Worm (Caenorhabditis elegans) whole organism, mixed stage, embryonic: Measurements from ENCODE around the gene C15H9.2.
A peak's percentile ranks its signal among the peaks of the same experiment; 100 is the strongest.

Experiments used
- bed-3 ChIP-seq: fragments of 200-800 bp; sonication (Bioruptor generic); optimal IDR thresholded peaks from 3 replicates; lab custom pipeline; 2018; ENCODE audit warnings: mild to moderate bottlenecking, missing genetic modification characterization, moderate library complexity, missing compliant biosample characterization
- blmp-1 ChIP-seq: fragments of 150-350 bp; optimal IDR thresholded peaks from 2 replicates; lab custom pipeline; 2014; ENCODE audit warnings: missing biosample characterization, missing genetic modification characterization
- ces-1 ChIP-seq: fragments of 150-350 bp; optimal IDR thresholded peaks from 2 replicates; lab custom pipeline; 2014; ENCODE audit warnings: missing biosample characterization, missing genetic modification reagents, missing genetic modification characterization
- cnd-1 ChIP-seq: fragments of 200-800 bp; sonication (Bioruptor generic); optimal IDR thresholded peaks from 2 replicates; lab custom pipeline; 2018; ENCODE audit warnings: mild to moderate bottlenecking, missing genetic modification characterization, missing compliant biosample characterization
- elt-1 ChIP-seq: sonication (generic microtip); optimal IDR thresholded peaks from 2 replicates; lab custom pipeline; 2017; ENCODE audit warnings: missing genetic modification characterization, mild to moderate bottlenecking, missing compliant biosample characterization, antibody characterized with exemption, moderate library complexity, borderline replicate concordance; ENCODE audit not compliant: insufficient read depth
- elt-3 ChIP-seq: fragments of 150-350 bp; optimal IDR thresholded peaks from 2 replicates; lab custom pipeline; 2014; ENCODE audit warnings: missing biosample characterization, missing genetic modification characterization
- flh-1 ChIP-seq: fragments of 200-800 bp; sonication (Bioruptor generic); optimal IDR thresholded peaks from 2 replicates; lab custom pipeline; 2018; ENCODE audit warnings: mild to moderate bottlenecking, missing genetic modification characterization, moderate library complexity, missing compliant biosample characterization
- ham-2 ChIP-seq: fragments of 200-800 bp; sonication (Bioruptor generic); optimal IDR thresholded peaks from 2 replicates; lab custom pipeline; 2018; ENCODE audit warnings: mild to moderate bottlenecking, missing genetic modification characterization, missing compliant biosample characterization
- hlh-1 ChIP-seq: fragments of 150-350 bp; optimal IDR thresholded peaks from 2 replicates; lab custom pipeline; 2014; ENCODE audit warnings: missing biosample characterization, missing genetic modification reagents, missing genetic modification characterization
- mab-5 ChIP-seq: fragments of 150-350 bp; optimal IDR thresholded peaks from 2 replicates; lab custom pipeline; 2014; ENCODE audit warnings: missing biosample characterization, missing genetic modification characterization
- mep-1 ChIP-seq: fragments of 150-350 bp; optimal IDR thresholded peaks from 2 replicates; lab custom pipeline; 2017; ENCODE audit warnings: missing biosample characterization, missing genetic modification reagents, missing genetic modification characterization, inconsistent platforms
- mls-2 ChIP-seq: sonication (generic microtip); optimal IDR thresholded peaks from 2 replicates; lab custom pipeline; 2016; ENCODE audit warnings: mild to moderate bottlenecking, missing genetic modification characterization, moderate library complexity, missing compliant biosample characterization
- nhr-2 ChIP-seq: fragments of 150-350 bp; optimal IDR thresholded peaks from 2 replicates; lab custom pipeline; 2014; ENCODE audit warnings: missing biosample characterization, missing genetic modification characterization
- nhr-237 ChIP-seq: fragments of 150-350 bp; optimal IDR thresholded peaks from 2 replicates; lab custom pipeline; 2014; ENCODE audit warnings: missing biosample characterization, missing genetic modification characterization
- nhr-28 ChIP-seq: fragments of 150-350 bp; optimal IDR thresholded peaks from 2 replicates; lab custom pipeline; 2014; ENCODE audit warnings: missing biosample characterization, missing genetic modification characterization
- nhr-76 ChIP-seq: sonication (generic microtip); optimal IDR thresholded peaks from 2 replicates; lab custom pipeline; 2017; ENCODE audit warnings: missing biosample characterization, missing genetic modification characterization
- snpc-4 ChIP-seq: fragments of 150-350 bp; optimal IDR thresholded peaks from 2 replicates; lab custom pipeline; 2014; ENCODE audit warnings: missing biosample characterization, missing genetic modification characterization
- sptf-1 ChIP-seq: sonication (generic microtip); optimal IDR thresholded peaks from 2 replicates; lab custom pipeline; 2017; ENCODE audit warnings: mild to moderate bottlenecking, missing genetic modification characterization, moderate library complexity, missing compliant biosample characterization
- tbx-8 ChIP-seq: fragments of 200-800 bp; sonication (Bioruptor generic); optimal IDR thresholded peaks from 2 replicates; lab custom pipeline; 2018; ENCODE audit warnings: mild to moderate bottlenecking, missing genetic modification characterization, moderate library complexity, missing compliant biosample characterization
- unc-120 ChIP-seq: sonication (generic microtip); optimal IDR thresholded peaks from 2 replicates; lab custom pipeline; 2017; ENCODE audit warnings: missing genetic modification characterization, missing compliant biosample characterization; ENCODE audit not compliant: poor library complexity, severe bottlenecking
- unc-62 ChIP-seq: fragments of 150-350 bp; optimal IDR thresholded peaks from 2 replicates; lab custom pipeline; 2014; ENCODE audit warnings: missing biosample characterization, missing genetic modification reagents, missing genetic modification characterization
- zip-8 ChIP-seq: fragments of 150-350 bp; optimal IDR thresholded peaks from 2 replicates; lab custom pipeline; 2014; ENCODE audit warnings: missing biosample characterization, missing genetic modification characterization
- ztf-11 ChIP-seq: fragments of 150-350 bp; optimal IDR thresholded peaks from 2 replicates; lab custom pipeline; 2014; ENCODE audit warnings: missing biosample characterization, missing genetic modification characterization

Gene C15H9.2

ce11 chrX:6103297-6103696, 15.0 kb upstream of the C15H9.2 start, which contains the start of gene C15H9.11:
C15H9.11 (minus strand) TSS chrX:6103397.
- no peak for TF ChIP-seq unc-120 (tag; lab: Kevin White, UChicago)
- no peak for TF ChIP-seq ztf-11 (tag; lab: Kevin White, UChicago)
- TF ChIP-seq blmp-1 (tag; lab: Kevin White, UChicago), result no peak
- TF ChIP-seq nhr-76 (tag; lab: Kevin White, UChicago), result no peak
- no peak for TF ChIP-seq cnd-1
- TF ChIP-seq sptf-1 (tag; lab: Kevin White, UChicago), result no peak

- no peak for TF ChIP-seq snpc-4 (tag; lab: Kevin White, UChicago)
- no peak for TF ChIP-seq mab-5 (tag; lab: Kevin White, UChicago)
- TF ChIP-seq mls-2 (tag; lab: Kevin White, UChicago), result no peak
- TF ChIP-seq ham-2, result no peak
- no peak for TF ChIP-seq nhr-2 (tag; lab: Kevin White, UChicago)
- TF ChIP-seq hlh-1, result no peak
- TF ChIP-seq nhr-28, result no peak
- no peak for TF ChIP-seq mep-1 (tag; lab: Kevin White, UChicago)
- TF ChIP-seq elt-3, result no peak
- no peak for TF ChIP-seq unc-120 (tag; lab: Kevin White, UChicago)
Observed at ce11 chrX:6107962-6108361, 10.4 kb upstream of the C15H9.2 start.

- TF ChIP-seq elt-1, result peak; percentile 95
- no peak for TF ChIP-seq nhr-237 (tag; lab: Kevin White, UChicago)
- TF ChIP-seq mls-2 (tag; lab: Kevin White, UChicago), result no peak
Observed at ce11 chrX:6109288-6109770, 9.0 kb upstream of the C15H9.2 start, which contains the start of gene kynu-1. kynu-1 (minus strand) TSS chrX:6109338.

ce11 chrX:6112817-6113216, 5.5 kb upstream of the C15H9.2 start, which contains the start of gene prx-3:
prx-3 (minus strand) TSS chrX:6112917.
- TF ChIP-seq zip-8 (tag; lab: Kevin White, UChicago) (no peak), nhr-2 (tag; lab: Kevin White, UChicago) (no peak)

- no peak for TF ChIP-seq bed-3 (GFP tag; lab: Kevin White, UChicago)
- TF ChIP-seq, all 35 proteins: peak for 0
Observed at ce11 chrX:6115502-6115901, 2.8 kb upstream of the C15H9.2 start, which contains the start of gene C15H9.3. C15H9.3 (plus strand) TSS chrX:6115802.

ce11 chrX:6121279-6121678, 3.0 kb downstream of the C15H9.2 start:
- TF ChIP-seq ham-2 (no peak), mep-1 (tag; lab: Kevin White, UChicago) (no peak)

ce11 chrX:6122026-6122425, 3.7 kb downstream of the C15H9.2 start, which contains the start of gene nnt-1:
nnt-1 (plus strand) TSS chrX:6122311.
- no peak for TF ChIP-seq sptf-1 (tag; lab: Kevin White, UChicago)
- TF ChIP-seq cnd-1, result no peak
- no peak for TF ChIP-seq flh-1 (GFP tag; lab: Kevin White, UChicago)
- TF ChIP-seq zip-8 (tag; lab: Kevin White, UChicago), result no peak
- no peak for TF ChIP-seq bed-3 (GFP tag; lab: Kevin White, UChicago)
- no peak for TF ChIP-seq tbx-8 (GFP tag; lab: Kevin White, UChicago)

- TF ChIP-seq ces-1 (GFP tag; lab: Kevin White, UChicago), result peak; percentile 75
- TF ChIP-seq unc-62, result peak; percentile 54
- TF ChIP-seq unc-120 (tag; lab: Kevin White, UChicago), result peak; percentile 77
- peak; percentile 36 for TF ChIP-seq hlh-1
- TF ChIP-seq tbx-8 (GFP tag; lab: Kevin White, UChicago), result no peak
- TF ChIP-seq, all 35 proteins: peak for 4
Observed at ce11 chrX:6128225-6128686, 9.9 kb downstream of the C15H9.2 start, which contains the start of gene C15H9.9. C15H9.9 (minus strand) TSS chrX:6128275.
